Fruit fly (Drosophila melanogaster): ENCODE measurements around the gene spen.

DNA sequence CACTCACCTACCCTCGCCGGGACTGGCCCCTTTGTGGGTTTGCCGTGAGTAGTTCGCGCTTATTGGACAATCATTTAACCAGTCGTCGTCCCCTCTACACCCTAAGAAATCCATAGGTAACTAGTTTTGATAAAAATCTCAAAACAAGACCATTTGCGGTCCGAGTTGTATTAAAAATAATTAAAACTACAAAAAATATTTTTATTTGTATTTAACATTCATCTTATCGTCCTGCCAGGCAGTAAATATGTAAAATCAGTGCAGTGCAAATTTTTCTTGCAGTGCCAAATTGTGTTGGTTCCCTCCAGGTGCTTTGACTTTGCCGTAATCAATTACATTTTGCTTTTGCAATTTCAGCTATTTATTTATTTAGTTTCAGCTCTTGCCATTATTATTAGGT lies 85.0 kb downstream of the spen start:
- TF ChIP-seq psq (optimal IDR thresholded peaks at IDR 0.05) = no peak
- no peak for TF ChIP-seq h (optimal IDR thresholded peaks at IDR 0.05)
- TF ChIP-seq insv (optimal IDR thresholded peaks at IDR 0.05) = no peak
- TF ChIP-seq ttk (optimal IDR thresholded peaks at IDR 0.05) = no peak
- no peak for TF ChIP-seq Myc (optimal IDR thresholded peaks at IDR 0.05)
- no peak for TF ChIP-seq Sin3A (optimal IDR thresholded peaks at IDR 0.05)
